Fruit fly (Drosophila melanogaster) whole organism, embryonic: ENCODE measurements around the gene CG6569.

ENCODE experiments used
- Adf1 ChIP-seq: fragments of 200-800 bp; sonication (Bioruptor generic); IDR thresholded peaks from 2 replicates; pipeline ENCODE4 v1.3.6; 2022; ENCODE audit warnings: missing biosample characterization, missing genetic modification characterization
- Aef1 ChIP-seq: fragments of 200-800 bp; sonication (Bioruptor generic); IDR thresholded peaks from 3 replicates; pipeline ENCODE4 v1.3.6; 2022; ENCODE audit warnings: missing biosample characterization, missing genetic modification characterization
- Bdp1 ChIP-seq: fragments of 200-800 bp; sonication (Bioruptor generic); optimal IDR thresholded peaks from 3 replicates; lab custom pipeline; 2016; ENCODE audit warnings: missing biosample characterization, missing genetic modification characterization
- CG10209 ChIP-seq: fragments of 200-800 bp; sonication (Bioruptor generic); optimal IDR thresholded peaks from 3 replicates; lab custom pipeline; 2017; ENCODE audit warnings: missing biosample characterization, mild to moderate bottlenecking, missing genetic modification characterization, missing genetic modification reagents
- CG1024 ChIP-seq: fragments of 200-800 bp; sonication (Bioruptor generic); IDR thresholded peaks from 2 replicates; pipeline ENCODE4 v1.3.6; 2022; ENCODE audit warnings: missing biosample characterization, missing genetic modification characterization
- CG11560 ChIP-seq: fragments of 200-800 bp; sonication (Bioruptor generic); IDR thresholded peaks from 3 replicates; pipeline ENCODE4 v1.3.6; 2022; ENCODE audit warnings: missing biosample characterization, missing genetic modification characterization
- CG12299 ChIP-seq: fragments of 200-800 bp; sonication (Bioruptor generic); optimal IDR thresholded peaks from 2 replicates; lab custom pipeline; 2018; ENCODE audit warnings: missing biosample characterization, mild to moderate bottlenecking, missing genetic modification characterization
- CG14014 ChIP-seq: fragments of 200-800 bp; sonication (Bioruptor generic); IDR thresholded peaks from 2 replicates; pipeline ENCODE4 v1.3.6; 2022; ENCODE audit warnings: missing biosample characterization, missing genetic modification characterization
- CG15073 ChIP-seq: fragments of 200-800 bp; sonication (Bioruptor generic); optimal IDR thresholded peaks from 2 replicates; lab custom pipeline; 2016; ENCODE audit warnings: missing biosample characterization, missing genetic modification characterization
- CG16813 ChIP-seq: fragments of 200-800 bp; sonication (Bioruptor generic); IDR thresholded peaks from 3 replicates; pipeline ENCODE4 v1.3.6; 2022; ENCODE audit warnings: missing biosample characterization, missing genetic modification characterization; ENCODE audit not compliant: partially characterized antibody
- CG16815 ChIP-seq: fragments of 200-800 bp; sonication (Bioruptor generic); optimal IDR thresholded peaks from 3 replicates; lab custom pipeline; 2017; ENCODE audit warnings: missing biosample characterization, mild to moderate bottlenecking, missing genetic modification characterization
- CG1792 ChIP-seq: fragments of 200-800 bp; sonication (Bioruptor generic); optimal IDR thresholded peaks from 2 replicates; lab custom pipeline; 2016; ENCODE audit warnings: missing biosample characterization, missing genetic modification characterization
- CG18262 ChIP-seq: fragments of 200-800 bp; optimal IDR thresholded peaks from 3 replicates; lab custom pipeline; 2019; ENCODE audit warnings: missing biosample characterization, mild to moderate bottlenecking, missing genetic modification characterization, moderate library complexity
- CG18599 ChIP-seq: fragments of 200-800 bp; sonication (Bioruptor generic); optimal IDR thresholded peaks from 3 replicates; lab custom pipeline; 2017; ENCODE audit warnings: missing biosample characterization, missing genetic modification characterization, mild to moderate bottlenecking, moderate library complexity, missing genetic modification reagents
- CG30020 ChIP-seq: fragments of 200-800 bp; optimal IDR thresholded peaks from 2 replicates; lab custom pipeline; 2019; ENCODE audit warnings: missing biosample characterization, mild to moderate bottlenecking, missing genetic modification characterization, moderate library complexity
- CG31388 ChIP-seq: fragments of 200-800 bp; sonication (Bioruptor generic); optimal IDR thresholded peaks from 2 replicates; lab custom pipeline; 2016; ENCODE audit warnings: missing biosample characterization, missing genetic modification characterization
- CG6813 ChIP-seq: fragments of 200-800 bp; sonication (Bioruptor generic); optimal IDR thresholded peaks from 2 replicates; lab custom pipeline; 2017; ENCODE audit warnings: missing biosample characterization, missing genetic modification characterization, mild to moderate bottlenecking, moderate library complexity, missing genetic modification reagents
- CG8388 ChIP-seq: fragments of 200-800 bp; sonication (Bioruptor generic); optimal IDR thresholded peaks from 2 replicates; lab custom pipeline; 2019; ENCODE audit warnings: missing biosample characterization, mild to moderate bottlenecking, missing genetic modification characterization, moderate library complexity
- CG9932 ChIP-seq: fragments of 200-800 bp; sonication (Bioruptor generic); IDR thresholded peaks from 2 replicates; pipeline ENCODE4 v1.3.6; 2022; ENCODE audit warnings: missing biosample characterization, missing genetic modification characterization
- Fer2 ChIP-seq: fragments of 200-800 bp; sonication (Bioruptor generic); optimal IDR thresholded peaks from 2 replicates; lab custom pipeline; 2018; ENCODE audit warnings: missing biosample characterization, mild to moderate bottlenecking, missing genetic modification characterization, moderate library complexity
- Gsc ChIP-seq: fragments of 200-800 bp; sonication (Bioruptor generic); IDR thresholded peaks from 2 replicates; pipeline ENCODE4 v1.3.6; 2022; ENCODE audit warnings: missing biosample characterization, missing genetic modification characterization
- HmgD ChIP-seq: fragments of 200-800 bp; sonication (Bioruptor generic); optimal IDR thresholded peaks from 3 replicates; lab custom pipeline; 2016; ENCODE audit warnings: missing biosample characterization, missing genetic modification characterization
- HmgZ ChIP-seq: fragments of 200-800 bp; sonication (Bioruptor generic); optimal IDR thresholded peaks from 2 replicates; lab custom pipeline; 2018; ENCODE audit warnings: missing biosample characterization, mild to moderate bottlenecking, missing genetic modification characterization
- Hsf ChIP-seq: fragments of 200-800 bp; sonication (Bioruptor generic); optimal IDR thresholded peaks from 3 replicates; lab custom pipeline; 2016; ENCODE audit warnings: missing biosample characterization, missing genetic modification characterization
- Lim3 ChIP-seq: fragments of 200-800 bp; sonication (Bioruptor generic); IDR thresholded peaks from 2 replicates; pipeline ENCODE4 v1.3.6; 2022; ENCODE audit warnings: missing biosample characterization, missing genetic modification characterization
- Lpt ChIP-seq: fragments of >200 bp; optimal IDR thresholded peaks from 2 replicates; lab custom pipeline; 2018; ENCODE audit warnings: missing biosample characterization, missing genetic modification characterization
- Nf-YC ChIP-seq: fragments of 200-800 bp; optimal IDR thresholded peaks from 3 replicates; lab custom pipeline; 2019; ENCODE audit warnings: missing biosample characterization, mild to moderate bottlenecking, missing genetic modification characterization, moderate library complexity
- Oaz ChIP-seq: fragments of 200-800 bp; sonication (Bioruptor generic); IDR thresholded peaks from 2 replicates; pipeline ENCODE4 v1.3.6; 2022; ENCODE audit warnings: missing biosample characterization, missing genetic modification characterization
- Ravus ChIP-seq: fragments of 200-800 bp; sonication (Bioruptor generic); IDR thresholded peaks from 2 replicates; pipeline ENCODE4 v1.3.6; 2022; ENCODE audit warnings: missing biosample characterization, missing genetic modification characterization
- Sry-δ ChIP-seq: fragments of 200-800 bp; sonication (Bioruptor generic); optimal IDR thresholded peaks from 2 replicates; lab custom pipeline; 2016; ENCODE audit warnings: missing biosample characterization, missing genetic modification characterization
- Taf1 ChIP-seq: fragments of 200-800 bp; sonication (Bioruptor generic); IDR thresholded peaks from 2 replicates; pipeline ENCODE4 v1.3.6; 2022; ENCODE audit warnings: missing biosample characterization, missing genetic modification characterization
- ac ChIP-seq: fragments of 200-800 bp; sonication (Bioruptor generic); optimal IDR thresholded peaks from 3 replicates; lab custom pipeline; 2017; ENCODE audit warnings: missing biosample characterization, mild to moderate bottlenecking, missing genetic modification characterization
- al ChIP-seq: fragments of 200-800 bp; sonication (Bioruptor generic); IDR thresholded peaks from 2 replicates; pipeline ENCODE4 v1.3.6; 2022; ENCODE audit warnings: missing biosample characterization, missing genetic modification characterization
- bigmax ChIP-seq: fragments of 200-800 bp; sonication (Bioruptor generic); optimal IDR thresholded peaks from 2 replicates; lab custom pipeline; 2018; ENCODE audit warnings: missing biosample characterization, mild to moderate bottlenecking, missing genetic modification characterization
- crp ChIP-seq, 2 experiments: fragments of 200-800 bp; sonication (Bioruptor generic); optimal IDR thresholded peaks; 2 replicates in 1 of 2; 3 replicates in 1 of 2; lab custom pipeline; 2017; ENCODE audit warnings: missing biosample characterization in 2 of 2, missing genetic modification characterization in 2 of 2, mild to moderate bottlenecking in 1 of 2, moderate library complexity in 1 of 2
- dmrt99B ChIP-seq: fragments of 200-800 bp; sonication (Bioruptor generic); optimal IDR thresholded peaks from 2 replicates; lab custom pipeline; 2018; ENCODE audit warnings: missing biosample characterization, mild to moderate bottlenecking, missing genetic modification characterization, moderate library complexity
- exex ChIP-seq: fragments of 200-800 bp; sonication (Bioruptor generic); optimal IDR thresholded peaks from 4 replicates; lab custom pipeline; 2018; ENCODE audit warnings: missing biosample characterization, mild to moderate bottlenecking, missing genetic modification characterization, moderate library complexity
- fd102C ChIP-seq: fragments of 200-800 bp; sonication (Bioruptor generic); optimal IDR thresholded peaks from 2 replicates; lab custom pipeline; 2018; ENCODE audit warnings: missing biosample characterization, mild to moderate bottlenecking, missing genetic modification characterization, moderate library complexity
- fu2 ChIP-seq: fragments of 200-800 bp; sonication (Bioruptor generic); optimal IDR thresholded peaks from 2 replicates; lab custom pipeline; 2016; ENCODE audit warnings: missing biosample characterization, missing genetic modification characterization
- hth ChIP-seq: fragments of >200 bp; optimal IDR thresholded peaks from 2 replicates; lab custom pipeline; 2017; ENCODE audit warnings: inconsistent platforms
- nerfin-1 ChIP-seq: fragments of 200-800 bp; sonication (Bioruptor generic); optimal IDR thresholded peaks from 3 replicates; lab custom pipeline; 2019; ENCODE audit warnings: missing biosample characterization, mild to moderate bottlenecking, missing genetic modification characterization, moderate library complexity
- nmo ChIP-seq: fragments of 200-800 bp; sonication (Bioruptor generic); optimal IDR thresholded peaks from 2 replicates; lab custom pipeline; 2018; ENCODE audit warnings: missing biosample characterization, mild to moderate bottlenecking, missing genetic modification characterization, moderate library complexity
- onecut ChIP-seq: fragments of 200-800 bp; sonication (Bioruptor generic); IDR thresholded peaks from 2 replicates; pipeline ENCODE4 v1.3.6; 2022; ENCODE audit warnings: missing biosample characterization, missing genetic modification characterization
- otp ChIP-seq: fragments of 200-800 bp; sonication (Bioruptor generic); IDR thresholded peaks from 3 replicates; pipeline ENCODE4, ENCODE4 v1.3.6; 2022; ENCODE audit warnings: missing biosample characterization, missing genetic modification characterization
- schlank ChIP-seq: fragments of 200-800 bp; sonication (Bioruptor generic); optimal IDR thresholded peaks from 2 replicates; lab custom pipeline; 2018; ENCODE audit warnings: missing biosample characterization, mild to moderate bottlenecking, missing genetic modification characterization
- scrt ChIP-seq: fragments of 200-800 bp; sonication (Bioruptor generic); optimal IDR thresholded peaks from 2 replicates; lab custom pipeline; 2018; ENCODE audit warnings: missing biosample characterization, mild to moderate bottlenecking, missing genetic modification characterization, moderate library complexity
- sens ChIP-seq: fragments of 200-800 bp; sonication (Bioruptor generic); peaks from one replicate; lab custom pipeline; 2016; ENCODE audit warnings: missing biosample characterization, missing genetic modification characterization
- slp2 ChIP-seq: fragments of 200-800 bp; sonication (Bioruptor generic); optimal IDR thresholded peaks from 2 replicates; lab custom pipeline; 2016; ENCODE audit warnings: missing biosample characterization, missing genetic modification characterization
- sr ChIP-seq: fragments of 200-800 bp; sonication (Bioruptor generic); IDR thresholded peaks from 3 replicates; pipeline ENCODE4 v1.3.6; 2022; ENCODE audit warnings: missing biosample characterization, missing genetic modification characterization
- tio ChIP-seq: fragments of 200-800 bp; sonication (Bioruptor generic); optimal IDR thresholded peaks from 2 replicates; lab custom pipeline; 2017; ENCODE audit warnings: missing biosample characterization, missing genetic modification characterization, inconsistent platforms
- wdn ChIP-seq: fragments of 200-800 bp; sonication (Bioruptor generic); IDR thresholded peaks from 2 replicates; pipeline ENCODE4 v1.3.6; 2022; ENCODE audit warnings: missing biosample characterization, missing genetic modification characterization
- yki ChIP-seq: fragments of >200 bp; optimal IDR thresholded peaks from 3 replicates; lab custom pipeline; 2018
- z ChIP-seq: fragments of 200-800 bp; sonication (Bioruptor generic); IDR thresholded peaks from 3 replicates; pipeline ENCODE4 v1.3.6; 2022; ENCODE audit warnings: missing biosample characterization, missing genetic modification characterization

Gene CG6569

dm6 chr3R:21822562-21822933, 45.2 kb downstream of the CG6569 start, which contains the start of gene CASK (continued):
- TF ChIP-seq CG16815 (GFP tag; lab: Kevin White, UChicago) (no peak), fd102C (no peak), Oaz (GFP tag; lab: Robert Waterston, UW) (no peak), Adf1 (GFP tag; lab: Robert Waterston, UW) (no peak), CG16813 (GFP tag; lab: Robert Waterston, UW) (peak; percentile 26; the same call in 1 of the 3 replicates), Sry-δ (peak; percentile 17), CG30020 (tag; lab: Kevin White, UChicago) (no peak), ac (GFP tag; lab: Kevin White, UChicago) (no peak), CG18262 (tag; lab: Kevin White, UChicago) (no peak), slp2 (no peak), nmo (peak; percentile 63), yki (lab: Kevin White, UChicago) (no peak), crp (GFP tag; optimal IDR thresholded peaks at IDR 0.05; lab: Kevin White, UChicago) (no peak), sens (GFP tag; lab: Kevin White, UChicago) (peak; percentile 84), CG6813 (GFP tag; lab: Kevin White, UChicago) (no peak), Bdp1 (GFP tag; lab: Kevin White, UChicago) (no peak), dmrt99B (tag; lab: Kevin White, UChicago) (no peak), Lim3 (GFP tag; lab: Robert Waterston, UW) (no peak), hth (lab: Kevin White, UChicago) (no peak), Gsc (GFP tag; lab: Robert Waterston, UW) (no peak), fu2 (no peak), sr (GFP tag; lab: Robert Waterston, UW) (no peak), bigmax (no peak), Hsf (GFP tag; lab: Kevin White, UChicago) (no peak), CG1792 (no peak), Aef1 (GFP tag; lab: Robert Waterston, UW) (no peak), Fer2 (tag; lab: Kevin White, UChicago) (no peak), CG11560 (no peak), z (no peak), CG31388 (no peak), onecut (GFP tag; lab: Robert Waterston, UW) (peak; percentile 37), al (GFP tag; lab: Robert Waterston, UW) (no peak), Taf1 (GFP tag; lab: Robert Waterston, UW) (no peak), scrt (GFP tag; lab: Kevin White, UChicago) (no peak), schlank (tag; lab: Kevin White, UChicago) (no peak), CG9932 (GFP tag; lab: Robert Waterston, UW) (0 out of 2 replicates have a peak, but pooled peaks have one; percentile 29), exex (no peak), Nf-YC (peak; percentile 14), CG8388 (GFP tag; lab: Kevin White, UChicago) (no peak), CG10209 (GFP tag; lab: Kevin White, UChicago) (no peak), otp (no peak), Ravus (GFP tag; lab: Robert Waterston, UW) (no peak), CG18599 (GFP tag; lab: Kevin White, UChicago) (no peak), CG1024 (GFP tag; lab: Robert Waterston, UW) (no peak), Lpt (GFP tag; lab: Kevin White, UChicago) (no peak), HmgZ (tag; lab: Kevin White, UChicago) (no peak), tio (no peak), CG12299 (no peak), HmgD (GFP tag; lab: Kevin White, UChicago) (peak; percentile 8), CG15073 (GFP tag; lab: Kevin White, UChicago) (no peak), CG14014 (GFP tag; lab: Robert Waterston, UW) (no peak), wdn (GFP tag; lab: Robert Waterston, UW) (no peak), nerfin-1 (tag; lab: Kevin White, UChicago) (no peak)
